Worm (Caenorhabditis elegans): ENCODE data around the gene C35D10.17.

The C35D10.17 gene

ce11 chrIII:4879445-4879844 lies 12.6 kb downstream of the C35D10.17 start, which contains the start of gene C35D10.1:
Gene C35D10.1, plus strand, starts transcription at chrIII:4879745.
- TF ChIP-seq fkh-6 (tag; optimal IDR thresholded peaks at IDR 0.05), result no peak
- TF ChIP-seq ceh-14 (tag; optimal IDR thresholded peaks at IDR 0.05), result no peak
- TF ChIP-seq hlh-13 (GFP tag; optimal IDR thresholded peaks at IDR 0.05), result no peak
- no peak for TF ChIP-seq nhr-11 (tag; optimal IDR thresholded peaks at IDR 0.05)
- no peak for TF ChIP-seq ahr-1 (tag; optimal IDR thresholded peaks at IDR 0.05)
- TF ChIP-seq ceh-24 (tag; optimal IDR thresholded peaks at IDR 0.05), result no peak
- no peak for TF ChIP-seq pax-1 (tag; optimal IDR thresholded peaks at IDR 0.05)
- TF ChIP-seq lin-11 (tag; optimal IDR thresholded peaks at IDR 0.05), result no peak
- no peak for TF ChIP-seq pag-3 (tag; optimal IDR thresholded peaks at IDR 0.05; ENCODE audit: borderline replicate concordance)
- TF ChIP-seq elt-2 (tag; optimal IDR thresholded peaks at IDR 0.05), result no peak

ce11 chrIII:4881955-4882354 lies 15.1 kb downstream of the C35D10.17 start:
- TF ChIP-seq pqm-1 (tag; optimal IDR thresholded peaks at IDR 0.05) (no peak), nhr-11 (tag; optimal IDR thresholded peaks at IDR 0.05) (no peak)

ce11 chrIII:4883429-4883828 lies 16.6 kb downstream of the C35D10.17 start, which contains the start of gene clec-5:
Gene clec-5, minus strand, starts transcription at chrIII:4883606.
- TF ChIP-seq sdc-2 (tag; optimal IDR thresholded peaks at IDR 0.05) (no peak), F13H6.1 (tag; optimal IDR thresholded peaks at IDR 0.05) (no peak), ref-2 (tag; optimal IDR thresholded peaks at IDR 0.05) (no peak), ceh-34 (tag; optimal IDR thresholded peaks at IDR 0.05) (no peak)

ce11 chrIII:4887291-4887690 lies 20.4 kb downstream of the C35D10.17 start, which contains the start of gene clec-6:
Gene clec-6, minus strand, starts transcription at chrIII:4887444.
- TF ChIP-seq zip-5 (tag; optimal IDR thresholded peaks at IDR 0.05) (no peak), lin-11 (tag; optimal IDR thresholded peaks at IDR 0.05) (no peak), ceh-9 (tag; optimal IDR thresholded peaks at IDR 0.05) (no peak), hlh-13 (GFP tag; optimal IDR thresholded peaks at IDR 0.05) (no peak), dmd-4 (tag; optimal IDR thresholded peaks at IDR 0.05; ENCODE audit: borderline replicate concordance) (no peak), elt-4 (tag; optimal IDR thresholded peaks at IDR 0.05) (no peak), unc-55 (GFP tag; optimal IDR thresholded peaks at IDR 0.05) (no peak), tbx-7 (tag; optimal IDR thresholded peaks at IDR 0.05) (no peak)

- TF ChIP-seq K09A11.1 (tag; optimal IDR thresholded peaks at IDR 0.05; ENCODE audit: insufficient read depth) (no peak), pha-4 (tag; optimal IDR thresholded peaks at IDR 0.05) (no peak), ref-2 (tag; optimal IDR thresholded peaks at IDR 0.05) (no peak), hlh-8 (tag; optimal IDR thresholded peaks at IDR 0.05) (no peak), hlh-13 (GFP tag; optimal IDR thresholded peaks at IDR 0.05) (no peak)
Observed at ce11 chrIII:4890997-4891396, 24.1 kb downstream of the C35D10.17 start, which contains the start of gene F26F4.5. Gene F26F4.5, minus strand, starts transcription at chrIII:4891252.

- TF ChIP-seq syd-9 (tag; optimal IDR thresholded peaks at IDR 0.05), result no peak
- no peak for TF ChIP-seq unc-3 (GFP tag; conservative IDR thresholded peaks at IDR 0.05)
- no peak for TF ChIP-seq unc-3 (tag; optimal IDR thresholded peaks at IDR 0.05)
- no peak for TF ChIP-seq nfya-1 (tag; optimal IDR thresholded peaks at IDR 0.05)
- no peak for TF ChIP-seq ahr-1 (tag; optimal IDR thresholded peaks at IDR 0.05)
- TF ChIP-seq ttx-3 (tag; optimal IDR thresholded peaks at IDR 0.05), result no peak
- TF ChIP-seq tbx-2 (tag; optimal IDR thresholded peaks at IDR 0.05), result no peak
- no peak for TF ChIP-seq ceh-6 (GFP tag; optimal IDR thresholded peaks at IDR 0.05)
Observed at ce11 chrIII:4893540-4893939, 26.7 kb downstream of the C35D10.17 start, which contains the start of gene F26F4.6. Gene F26F4.6, minus strand, starts transcription at chrIII:4893640.

ce11 chrIII:4895313-4895712 lies 28.5 kb downstream of the C35D10.17 start:
- no peak for TF ChIP-seq elt-4 (tag; optimal IDR thresholded peaks at IDR 0.05)
- no peak for TF ChIP-seq odd-2 (tag; optimal IDR thresholded peaks at IDR 0.05)
- no peak for TF ChIP-seq ceh-19 (GFP tag; optimal IDR thresholded peaks at IDR 0.05)
- TF ChIP-seq hlh-13 (GFP tag; optimal IDR thresholded peaks at IDR 0.05), result no peak
- no peak for TF ChIP-seq ceh-22 (tag; optimal IDR thresholded peaks at IDR 0.05)
- no peak for TF ChIP-seq ceh-31 (tag; optimal IDR thresholded peaks at IDR 0.05)
- TF ChIP-seq npax-4 (tag; optimal IDR thresholded peaks at IDR 0.05), result no peak
- no peak for TF ChIP-seq che-1 (tag; optimal IDR thresholded peaks at IDR 0.05)
- no peak for TF ChIP-seq pat-9 (tag; optimal IDR thresholded peaks at IDR 0.05)
- no peak for TF ChIP-seq unc-42 (tag; optimal IDR thresholded peaks at IDR 0.05)
- no peak for TF ChIP-seq K02D7.2 (tag; optimal IDR thresholded peaks at IDR 0.05)
- TF ChIP-seq fax-1 (tag; optimal IDR thresholded peaks at IDR 0.05), result no peak
